Worm (Caenorhabditis elegans) whole organism, early embryonic: ENCODE results near the gene nft-1.

ENCODE experiments used
- B0310.2 ChIP-seq: sonication (generic microtip); optimal IDR thresholded peaks from 2 replicates; lab custom pipeline; 2016; ENCODE audit warnings: mild to moderate bottlenecking, missing genetic modification characterization, missing compliant biosample characterization
- F13C5.2 ChIP-seq: sonication (generic microtip); optimal IDR thresholded peaks from 2 replicates; lab custom pipeline; 2017; ENCODE audit warnings: mild to moderate bottlenecking, missing genetic modification characterization, inconsistent platforms, missing compliant biosample characterization
- ama-1 ChIP-seq: fragments of 150-350 bp; optimal IDR thresholded peaks from 2 replicates; lab custom pipeline; 2014
- ceh-13 ChIP-seq: fragments of 200-800 bp; sonication (Bioruptor generic); optimal IDR thresholded peaks from 2 replicates; lab custom pipeline; 2018; ENCODE audit warnings: mild to moderate bottlenecking, missing genetic modification characterization, missing compliant biosample characterization
- ceh-36 ChIP-seq: sonication (generic microtip); optimal IDR thresholded peaks from 2 replicates; lab custom pipeline; 2016; ENCODE audit warnings: missing genetic modification characterization, inconsistent platforms, missing compliant biosample characterization
- flt-1 ChIP-seq: fragments of 200-800 bp; sonication (Bioruptor generic); IDR thresholded peaks from 2 replicates; pipeline ENCODE4 v1.3.6; 2022; ENCODE audit warnings: missing genetic modification characterization, missing compliant biosample characterization
- hmg-4 ChIP-seq: fragments of 200-800 bp; sonication (Bioruptor generic); optimal IDR thresholded peaks from 2 replicates; lab custom pipeline; 2018; ENCODE audit warnings: mild to moderate bottlenecking, missing genetic modification characterization, missing compliant biosample characterization
- hnd-1 ChIP-seq: sonication (generic microtip); optimal IDR thresholded peaks from 2 replicates; lab custom pipeline; 2016; ENCODE audit warnings: missing genetic modification characterization, missing compliant biosample characterization
- pes-1 ChIP-seq: fragments of 200-800 bp; sonication (Bioruptor generic); IDR thresholded peaks from 2 replicates; pipeline ENCODE4 v1.3.6; 2022; ENCODE audit warnings: missing genetic modification reagents, missing genetic modification characterization, missing compliant biosample characterization
- scrt-1 ChIP-seq: fragments of 200-800 bp; sonication (Bioruptor generic); IDR thresholded peaks from 2 replicates; pipeline ENCODE4 v1.3.6; 2022; ENCODE audit warnings: missing genetic modification characterization, missing compliant biosample characterization
- tbx-11 ChIP-seq: fragments of 200-800 bp; sonication (Bioruptor generic); IDR thresholded peaks from 2 replicates; pipeline ENCODE4 v1.3.6; 2022; ENCODE audit warnings: missing genetic modification characterization, missing compliant biosample characterization
- tra-4 ChIP-seq: sonication (generic microtip); optimal IDR thresholded peaks from 2 replicates; lab custom pipeline; 2017; ENCODE audit warnings: missing genetic modification characterization, missing compliant biosample characterization

ce11 chrIII:11896652-11897051 lies 27.0 kb upstream of the nft-1 start:
- TF ChIP-seq hmg-4 (no peak), scrt-1 (no peak), hnd-1 (tag; lab: Kevin White, UChicago) (no peak), pes-1 (GFP tag; lab: Robert Waterston, UW) (no peak), ceh-36 (tag; lab: Kevin White, UChicago) (no peak), F13C5.2 (tag; lab: Kevin White, UChicago) (no peak), ama-1 (no peak), ceh-13 (GFP tag; lab: Kevin White, UChicago) (no peak), flt-1 (no peak), B0310.2 (tag; lab: Kevin White, UChicago) (no peak), tbx-11 (GFP tag; lab: Robert Waterston, UW) (no peak), tra-4 (no peak)
